Worm (Caenorhabditis elegans) whole organism, L1 larva: Measurements from ENCODE around the gene srv-24.

Source experiments
- C16A3.4 ChIP-seq: fragments of 150-350 bp; optimal IDR thresholded peaks from 2 replicates; lab custom pipeline; 2014; ENCODE audit warnings: missing biosample characterization, missing genetic modification characterization
- C34B4.2 ChIP-seq: sonication (generic microtip); optimal IDR thresholded peaks from 2 replicates; lab custom pipeline; 2017; ENCODE audit warnings: mild to moderate bottlenecking, missing genetic modification characterization, missing compliant biosample characterization
- Y116A8C.19 ChIP-seq: sonication (generic microtip); optimal IDR thresholded peaks from 2 replicates; lab custom pipeline; 2016; ENCODE audit warnings: missing compliant biosample characterization, missing genetic modification characterization, borderline replicate concordance
- alr-1 ChIP-seq: fragments of 200-800 bp; sonication (Bioruptor generic); optimal IDR thresholded peaks from 2 replicates; lab custom pipeline; 2018; ENCODE audit warnings: borderline replicate concordance, mild to moderate bottlenecking, missing genetic modification characterization, missing compliant biosample characterization
- blmp-1 ChIP-seq: fragments of 150-350 bp; optimal IDR thresholded peaks from 2 replicates; lab custom pipeline; 2014; ENCODE audit warnings: missing biosample characterization, missing genetic modification characterization
- ceh-63 ChIP-seq: fragments of 200-800 bp; sonication (Bioruptor generic); optimal IDR thresholded peaks from 2 replicates; lab custom pipeline; 2018; ENCODE audit warnings: mild to moderate bottlenecking, missing genetic modification characterization, missing compliant biosample characterization
- ceh-82 ChIP-seq, 3 experiments: fragments of 150-350 bp in 1 of 3; sonication (generic microtip) in 2 of 3; optimal IDR thresholded peaks; 2 replicates each; lab custom pipeline; 2014 to 2017; ENCODE audit warnings: missing biosample characterization in 3 of 3, missing genetic modification characterization in 3 of 3
- ceh-88 ChIP-seq: fragments of 200-800 bp; sonication (Bioruptor generic); IDR thresholded peaks from 2 replicates; pipeline ENCODE4 v1.3.6; 2022; ENCODE audit warnings: missing genetic modification characterization, missing compliant biosample characterization
- ceh-90 ChIP-seq: sonication (generic microtip); optimal IDR thresholded peaks from 2 replicates; lab custom pipeline; 2016; ENCODE audit warnings: missing genetic modification characterization, missing compliant biosample characterization
- ces-1 ChIP-seq: fragments of 150-350 bp; optimal IDR thresholded peaks from 2 replicates; lab custom pipeline; 2014; ENCODE audit warnings: missing biosample characterization, missing genetic modification reagents, missing genetic modification characterization
- dpl-1 ChIP-seq, 3 experiments: fragments of 150-350 bp in 2 of 3; sonication (generic microtip) in 1 of 3; optimal IDR thresholded peaks; 2 replicates each; lab custom pipeline; 2014 to 2017; ENCODE audit warnings: missing biosample characterization in 3 of 3, missing genetic modification characterization in 3 of 3, missing genetic modification reagents in 3 of 3
- dsc-1 ChIP-seq: sonication (generic microtip); optimal IDR thresholded peaks from 2 replicates; lab custom pipeline; 2016; ENCODE audit warnings: mild to moderate bottlenecking, missing genetic modification characterization, missing compliant biosample characterization
- efl-1 ChIP-seq, 4 experiments: fragments of 150-350 bp; optimal IDR thresholded peaks in 3 of 4; peaks in 1 of 4; 1 replicate in 1 of 4; 2 replicates in 3 of 4; lab custom pipeline; 2014; ENCODE audit warnings: missing biosample characterization in 2 of 4, missing genetic modification characterization in 2 of 4, missing genetic modification reagents in 2 of 4
- efl-3 ChIP-seq: fragments of 200-800 bp; sonication (Bioruptor generic); optimal IDR thresholded peaks from 2 replicates; lab custom pipeline; 2018; ENCODE audit warnings: mild to moderate bottlenecking, missing genetic modification characterization, missing compliant biosample characterization
- egl-13 ChIP-seq: sonication (generic microtip); optimal IDR thresholded peaks from 2 replicates; lab custom pipeline; 2016; ENCODE audit warnings: missing genotype, missing genetic modification reagents, missing genetic modification characterization, missing compliant biosample characterization
- elt-3 ChIP-seq, 6 experiments: fragments of 150-350 bp in 1 of 6; sonication (generic microtip); optimal IDR thresholded peaks; 2 replicates each; lab custom pipeline; 2017 to 2018; ENCODE audit warnings: missing biosample characterization in 6 of 6, missing genetic modification characterization in 6 of 6, inconsistent platforms in 1 of 6
- ets-5 ChIP-seq: fragments of 200-800 bp; sonication (Bioruptor generic); IDR thresholded peaks from 2 replicates; pipeline ENCODE4 v1.3.6; 2022; ENCODE audit warnings: missing genetic modification characterization, missing compliant biosample characterization
- fkh-10 ChIP-seq: sonication (generic microtip); optimal IDR thresholded peaks from 2 replicates; lab custom pipeline; 2017; ENCODE audit warnings: missing biosample characterization, missing genetic modification reagents, missing genetic modification characterization
- fkh-8 ChIP-seq: sonication (generic microtip); optimal IDR thresholded peaks from 2 replicates; lab custom pipeline; 2016; ENCODE audit warnings: mild to moderate bottlenecking, missing genetic modification characterization, missing compliant biosample characterization
- hlh-17 ChIP-seq: fragments of 200-800 bp; sonication (Bioruptor generic); optimal IDR thresholded peaks from 2 replicates; lab custom pipeline; 2018; ENCODE audit warnings: missing genetic modification characterization, mild to moderate bottlenecking, missing compliant biosample characterization, moderate library complexity, borderline replicate concordance
- hlh-4 ChIP-seq: sonication (generic microtip); optimal IDR thresholded peaks from 2 replicates; lab custom pipeline; 2016; ENCODE audit warnings: mild to moderate bottlenecking, missing genetic modification characterization, missing compliant biosample characterization
- hpl-2 ChIP-seq: fragments of 150-350 bp; optimal IDR thresholded peaks from 2 replicates; lab custom pipeline; 2014; ENCODE audit warnings: missing biosample characterization, missing genetic modification reagents, missing genetic modification characterization
- irx-1 ChIP-seq: sonication (generic microtip); optimal IDR thresholded peaks from 2 replicates; lab custom pipeline; 2016; ENCODE audit warnings: missing genetic modification characterization, missing compliant biosample characterization
- lin-13 ChIP-seq: fragments of 150-350 bp; optimal IDR thresholded peaks from 2 replicates; lab custom pipeline; 2014; ENCODE audit warnings: missing biosample characterization, missing genetic modification reagents, missing genetic modification characterization
- lin-35 ChIP-seq, 2 experiments: fragments of 150-350 bp; optimal IDR thresholded peaks; 2 replicates each; lab custom pipeline; 2014; ENCODE audit warnings: missing biosample characterization in 2 of 2, missing genetic modification characterization in 2 of 2, missing genetic modification reagents in 2 of 2
- lin-39 ChIP-seq: fragments of 150-350 bp; optimal IDR thresholded peaks from 2 replicates; lab custom pipeline; 2014; ENCODE audit warnings: missing biosample characterization, missing genetic modification reagents, missing genetic modification characterization
- lir-3 ChIP-seq: sonication (generic microtip); optimal IDR thresholded peaks from 2 replicates; lab custom pipeline; 2016; ENCODE audit warnings: mild to moderate bottlenecking, missing genetic modification characterization, moderate library complexity, missing compliant biosample characterization; ENCODE audit not compliant: poor library complexity
- lsy-2 ChIP-seq, 2 experiments: fragments of 150-350 bp; optimal IDR thresholded peaks; 2 replicates each; lab custom pipeline; 2014; ENCODE audit warnings: missing biosample characterization in 2 of 2, missing genetic modification characterization in 2 of 2
- mab-9 ChIP-seq: fragments of 200-800 bp; sonication (Bioruptor generic); IDR thresholded peaks from 2 replicates; pipeline ENCODE4 v1.3.6; 2022; ENCODE audit warnings: missing genetic modification reagents, missing genetic modification characterization, missing compliant biosample characterization
- mdl-1 ChIP-seq, 2 experiments: fragments of 150-350 bp; optimal IDR thresholded peaks; 2 replicates each; lab custom pipeline; 2014 to 2017; ENCODE audit warnings: missing biosample characterization in 2 of 2, missing genetic modification characterization in 2 of 2, inconsistent platforms in 1 of 2
- mef-2 ChIP-seq: fragments of 150-350 bp; optimal IDR thresholded peaks from 2 replicates; lab custom pipeline; 2014; ENCODE audit warnings: missing biosample characterization, missing genetic modification characterization
- nhr-12 ChIP-seq: sonication (generic microtip); optimal IDR thresholded peaks from 2 replicates; lab custom pipeline; 2017; ENCODE audit warnings: missing biosample characterization, missing genetic modification characterization
- nhr-19 ChIP-seq: fragments of 200-800 bp; sonication (Bioruptor generic); conservative IDR thresholded peaks from 2 replicates; pipeline ENCODE4 v1.3.6; 2022; ENCODE audit warnings: missing genetic modification characterization, missing compliant biosample characterization
- nhr-237 ChIP-seq: fragments of 150-350 bp; optimal IDR thresholded peaks from 2 replicates; lab custom pipeline; 2014; ENCODE audit warnings: missing biosample characterization, missing genetic modification characterization
- nhr-28 ChIP-seq: fragments of 150-350 bp; optimal IDR thresholded peaks from 2 replicates; lab custom pipeline; 2014; ENCODE audit warnings: missing biosample characterization, missing genetic modification characterization
- nhr-47 ChIP-seq: sonication (generic microtip); optimal IDR thresholded peaks from 2 replicates; lab custom pipeline; 2016; ENCODE audit warnings: mild to moderate bottlenecking, missing genetic modification characterization, moderate library complexity, missing compliant biosample characterization
- nhr-77 ChIP-seq: fragments of 150-350 bp; optimal IDR thresholded peaks from 2 replicates; lab custom pipeline; 2014; ENCODE audit warnings: missing biosample characterization, missing genetic modification characterization
- pag-3 ChIP-seq: sonication (generic microtip); optimal IDR thresholded peaks from 2 replicates; lab custom pipeline; 2017; ENCODE audit warnings: missing genetic modification characterization, mild to moderate bottlenecking, missing compliant biosample characterization, antibody characterized with exemption, borderline replicate concordance; ENCODE audit not compliant: insufficient read depth
- rnt-1 ChIP-seq: sonication (generic microtip); optimal IDR thresholded peaks from 2 replicates; lab custom pipeline; 2016; ENCODE audit warnings: mild to moderate bottlenecking, missing genetic modification characterization, moderate library complexity, missing compliant biosample characterization
- sptf-1 ChIP-seq: fragments of 150-350 bp; optimal IDR thresholded peaks from 2 replicates; lab custom pipeline; 2014; ENCODE audit warnings: missing biosample characterization, missing genetic modification characterization
- swsn-7 ChIP-seq: sonication (generic microtip); optimal IDR thresholded peaks from 2 replicates; lab custom pipeline; 2016; ENCODE audit warnings: missing genetic modification characterization, missing compliant biosample characterization
- tlp-1 ChIP-seq: fragments of 150-350 bp; optimal IDR thresholded peaks from 2 replicates; lab custom pipeline; 2014; ENCODE audit warnings: missing biosample characterization, missing genetic modification characterization
- unc-30 ChIP-seq: sonication (generic microtip); optimal IDR thresholded peaks from 2 replicates; lab custom pipeline; 2017; ENCODE audit warnings: missing biosample characterization, missing genetic modification characterization
- unc-86 ChIP-seq: sonication (generic microtip); optimal IDR thresholded peaks from 2 replicates; lab custom pipeline; 2016; ENCODE audit warnings: missing genetic modification characterization, missing compliant biosample characterization
- unc-98 ChIP-seq: fragments of 200-800 bp; sonication (Bioruptor generic); IDR thresholded peaks from 2 replicates; pipeline ENCODE4 v1.3.6; 2022; ENCODE audit warnings: missing genetic modification characterization, missing compliant biosample characterization
- xbp-1 ChIP-seq: sonication (generic microtip); optimal IDR thresholded peaks from 2 replicates; lab custom pipeline; 2016; ENCODE audit warnings: missing genetic modification characterization, missing compliant biosample characterization
- zag-1 ChIP-seq: fragments of 150-350 bp; optimal IDR thresholded peaks from 2 replicates; lab custom pipeline; 2014; ENCODE audit warnings: missing biosample characterization, missing genetic modification characterization
- ztf-11 ChIP-seq, 2 experiments: sonication (generic microtip); optimal IDR thresholded peaks; 2 replicates each; lab custom pipeline; 2016 to 2017; ENCODE audit warnings: missing genetic modification characterization in 2 of 2, missing biosample characterization in 1 of 2, missing compliant biosample characterization in 1 of 2
- ztf-4 ChIP-seq: fragments of 150-350 bp; optimal IDR thresholded peaks from 2 replicates; lab custom pipeline; 2014; ENCODE audit warnings: missing biosample characterization, missing genetic modification characterization

srv-24 gene

ce11 chrIV:6290741-6291140 lies at the start of gene srv-24:
Gene srv-24 (minus strand): TSS chrIV:6290841.
- TF ChIP-seq ceh-82 (tag; optimal IDR thresholded peaks at IDR 0.05; lab: Kevin White, UChicago) (no peak), hlh-4 (tag; lab: Kevin White, UChicago) (no peak), lin-35 (GFP tag; optimal IDR thresholded peaks at IDR 0.05; lab: Kevin White, UChicago) (no peak), mef-2 (tag; lab: Kevin White, UChicago) (no peak), egl-13 (no peak), lir-3 (tag; lab: Kevin White, UChicago) (no peak), ceh-88 (no peak)

- TF ChIP-seq ets-5 (GFP tag; lab: Robert Waterston, UW), result no peak
- no peak for TF ChIP-seq sptf-1 (tag; lab: Kevin White, UChicago)
- no peak for TF ChIP-seq unc-30 (tag; lab: Kevin White, UChicago)
- TF ChIP-seq efl-3 (GFP tag; lab: Kevin White, UChicago), result no peak
- TF ChIP-seq mdl-1 (tag; optimal IDR thresholded peaks at IDR 0.05; lab: Kevin White, UChicago), result no peak
- TF ChIP-seq alr-1, result no peak
- no peak for TF ChIP-seq hlh-17
- TF ChIP-seq ztf-4 (tag; lab: Kevin White, UChicago), result no peak
- TF ChIP-seq nhr-12, result no peak
- TF ChIP-seq fkh-10, result no peak
- no peak for TF ChIP-seq rnt-1
- no peak for TF ChIP-seq mab-9 (GFP tag; lab: Robert Waterston, UW)
- TF ChIP-seq zag-1 (tag; lab: Kevin White, UChicago), result no peak
- no peak for TF ChIP-seq C34B4.2 (tag; lab: Kevin White, UChicago)
- TF ChIP-seq ceh-82 (tag; optimal IDR thresholded peaks at IDR 0.05; lab: Kevin White, UChicago), result no peak
- no peak for TF ChIP-seq nhr-47 (tag; lab: Kevin White, UChicago)
- TF ChIP-seq C16A3.4 (tag; lab: Kevin White, UChicago), result no peak
- no peak for TF ChIP-seq blmp-1 (tag; lab: Kevin White, UChicago)
- no peak for TF ChIP-seq nhr-237
Measured at ce11 chrIV:6337353-6337752, 46.7 kb upstream of the srv-24 start, which contains the start of gene ipla-6. Gene ipla-6 (plus strand): TSS chrIV:6337653.

- peak; percentile 97 for TF ChIP-seq xbp-1 (tag; lab: Kevin White, UChicago)
- peak; percentile 38 for TF ChIP-seq nhr-77 (tag; lab: Kevin White, UChicago)
- TF ChIP-seq ces-1 (GFP tag; lab: Kevin White, UChicago), result no peak
- peak; percentile 92 for TF ChIP-seq unc-86 (tag; lab: Kevin White, UChicago)
- no peak for TF ChIP-seq Y116A8C.19 (tag; lab: Kevin White, UChicago)
- TF ChIP-seq efl-1 (optimal IDR thresholded peaks at IDR 0.05; lab: Kevin White, UChicago), result peak; percentile 85 to 89
- TF ChIP-seq efl-1 (GFP tag; optimal IDR thresholded peaks at IDR 0.05 in 1 of 2; lab: Kevin White, UChicago), result peak; percentile 72 to 97
- peak; percentile 88 for TF ChIP-seq C16A3.4 (tag; lab: Kevin White, UChicago)
- peak; percentile 94 for TF ChIP-seq lin-39
- peak; percentile 91 to 92 for TF ChIP-seq lsy-2 (tag; optimal IDR thresholded peaks at IDR 0.05; lab: Kevin White, UChicago)
- no peak for TF ChIP-seq ceh-63 (GFP tag; lab: Kevin White, UChicago)
- peak; percentile 96 for TF ChIP-seq fkh-8 (tag; lab: Kevin White, UChicago)
- TF ChIP-seq unc-98 (GFP tag; lab: Robert Waterston, UW), result peak; percentile 64; the same call in 1 of the 2 replicates
- peak; percentile 6 to 81 (median 24) for TF ChIP-seq ceh-82 (tag; optimal IDR thresholded peaks at IDR 0.05; lab: Kevin White, UChicago)
- peak; percentile 74 for TF ChIP-seq hpl-2 (GFP tag; lab: Kevin White, UChicago)
- no peak for TF ChIP-seq pag-3 (tag; lab: Kevin White, UChicago)
- peak; percentile 93 for TF ChIP-seq swsn-7 (tag; lab: Kevin White, UChicago)
- TF ChIP-seq dsc-1 (tag; lab: Kevin White, UChicago), result peak; percentile 85
- no peak for TF ChIP-seq nhr-28 (tag; lab: Kevin White, UChicago)
- TF ChIP-seq irx-1, result peak; percentile 94
- TF ChIP-seq sptf-1 (tag; lab: Kevin White, UChicago), result no peak
- peak; percentile 74 to 80 (median 76) for TF ChIP-seq dpl-1 (GFP tag; optimal IDR thresholded peaks at IDR 0.05; lab: Kevin White, UChicago)
- peak; percentile 11 for TF ChIP-seq efl-3 (GFP tag; lab: Kevin White, UChicago)
- peak in 3 of 6 experiments; percentile 49 to 97 (median 92) for TF ChIP-seq elt-3 (tag; optimal IDR thresholded peaks at IDR 0.05; lab: Kevin White, UChicago)
- TF ChIP-seq ceh-90, result no peak
- no peak for TF ChIP-seq tlp-1 (tag; lab: Kevin White, UChicago)
- TF ChIP-seq lin-13 (GFP tag; lab: Kevin White, UChicago), result peak; percentile 87
- TF ChIP-seq ztf-11 (tag; optimal IDR thresholded peaks at IDR 0.05; lab: Kevin White, UChicago), result peak in 1 of 2 experiments; percentile 95
- peak; percentile 32 to 100 for TF ChIP-seq mdl-1 (tag; optimal IDR thresholded peaks at IDR 0.05; lab: Kevin White, UChicago)
- peak; percentile 95 for TF ChIP-seq nhr-19 (GFP tag; lab: Robert Waterston, UW)
Measured at ce11 chrIV:6336748-6337147, 46.1 kb upstream of the srv-24 start.
